Worm (Caenorhabditis elegans) whole organism, L1 larva: ENCODE results near the gene tmed-12.
"Not testable (repeated sequence)": the region's sequence is repeated elsewhere in the genome, so short reads cannot be mapped to it uniquely, and the experiment has no call there.

Experiments used
- C04F5.9 ChIP-seq: sonication (generic microtip); optimal IDR thresholded peaks from 2 replicates; lab custom pipeline; 2016; ENCODE audit warnings: missing genetic modification characterization, missing compliant biosample characterization
- C34B4.2 ChIP-seq: sonication (generic microtip); optimal IDR thresholded peaks from 2 replicates; lab custom pipeline; 2017; ENCODE audit warnings: mild to moderate bottlenecking, missing genetic modification characterization, missing compliant biosample characterization
- aha-1 ChIP-seq: fragments of 150-350 bp; optimal IDR thresholded peaks from 2 replicates; lab custom pipeline; 2014; ENCODE audit warnings: missing biosample characterization, missing genetic modification characterization
- ama-1 ChIP-seq: fragments of 150-350 bp; optimal IDR thresholded peaks from 2 replicates; lab custom pipeline; 2014
- ceh-82 ChIP-seq, 3 experiments: fragments of 150-350 bp in 1 of 3; sonication (generic microtip) in 2 of 3; optimal IDR thresholded peaks; 2 replicates each; lab custom pipeline; 2014 to 2017; ENCODE audit warnings: missing biosample characterization in 3 of 3, missing genetic modification characterization in 3 of 3
- ceh-88 ChIP-seq: fragments of 200-800 bp; sonication (Bioruptor generic); IDR thresholded peaks from 2 replicates; pipeline ENCODE4 v1.3.6; 2022; ENCODE audit warnings: missing genetic modification characterization, missing compliant biosample characterization
- ceh-90 ChIP-seq: sonication (generic microtip); optimal IDR thresholded peaks from 2 replicates; lab custom pipeline; 2016; ENCODE audit warnings: missing genetic modification characterization, missing compliant biosample characterization
- ces-1 ChIP-seq: fragments of 150-350 bp; optimal IDR thresholded peaks from 2 replicates; lab custom pipeline; 2014; ENCODE audit warnings: missing biosample characterization, missing genetic modification reagents, missing genetic modification characterization
- dsc-1 ChIP-seq: sonication (generic microtip); optimal IDR thresholded peaks from 2 replicates; lab custom pipeline; 2016; ENCODE audit warnings: mild to moderate bottlenecking, missing genetic modification characterization, missing compliant biosample characterization
- elt-2 ChIP-seq: sonication (generic microtip); optimal IDR thresholded peaks from 2 replicates; lab custom pipeline; 2016; ENCODE audit warnings: missing genetic modification characterization, mild to moderate bottlenecking, inconsistent platforms, missing compliant biosample characterization, missing genetic modification reagents
- elt-3 ChIP-seq, 6 experiments: fragments of 150-350 bp in 1 of 6; sonication (generic microtip); optimal IDR thresholded peaks; 2 replicates each; lab custom pipeline; 2017 to 2018; ENCODE audit warnings: missing biosample characterization in 6 of 6, missing genetic modification characterization in 6 of 6, inconsistent platforms in 1 of 6
- fkh-4 ChIP-seq: sonication (generic microtip); optimal IDR thresholded peaks from 2 replicates; lab custom pipeline; 2016; ENCODE audit warnings: missing compliant biosample characterization, missing genetic modification characterization, borderline replicate concordance
- fkh-8 ChIP-seq: sonication (generic microtip); optimal IDR thresholded peaks from 2 replicates; lab custom pipeline; 2016; ENCODE audit warnings: mild to moderate bottlenecking, missing genetic modification characterization, missing compliant biosample characterization
- hlh-4 ChIP-seq: sonication (generic microtip); optimal IDR thresholded peaks from 2 replicates; lab custom pipeline; 2016; ENCODE audit warnings: mild to moderate bottlenecking, missing genetic modification characterization, missing compliant biosample characterization
- lin-13 ChIP-seq: fragments of 150-350 bp; optimal IDR thresholded peaks from 2 replicates; lab custom pipeline; 2014; ENCODE audit warnings: missing biosample characterization, missing genetic modification reagents, missing genetic modification characterization
- lin-39 ChIP-seq: fragments of 150-350 bp; optimal IDR thresholded peaks from 2 replicates; lab custom pipeline; 2014; ENCODE audit warnings: missing biosample characterization, missing genetic modification reagents, missing genetic modification characterization
- lir-3 ChIP-seq: sonication (generic microtip); optimal IDR thresholded peaks from 2 replicates; lab custom pipeline; 2016; ENCODE audit warnings: mild to moderate bottlenecking, missing genetic modification characterization, moderate library complexity, missing compliant biosample characterization; ENCODE audit not compliant: poor library complexity
- mep-1 ChIP-seq: fragments of 150-350 bp; optimal IDR thresholded peaks from 2 replicates; lab custom pipeline; 2014; ENCODE audit warnings: missing biosample characterization, missing genetic modification characterization
- nhr-11 ChIP-seq: fragments of 150-350 bp; optimal IDR thresholded peaks from 2 replicates; lab custom pipeline; 2014; ENCODE audit warnings: missing biosample characterization, missing genetic modification characterization
- nhr-12 ChIP-seq: sonication (generic microtip); optimal IDR thresholded peaks from 2 replicates; lab custom pipeline; 2017; ENCODE audit warnings: missing biosample characterization, missing genetic modification characterization
- nhr-19 ChIP-seq: fragments of 200-800 bp; sonication (Bioruptor generic); conservative IDR thresholded peaks from 2 replicates; pipeline ENCODE4 v1.3.6; 2022; ENCODE audit warnings: missing genetic modification characterization, missing compliant biosample characterization
- nhr-20 ChIP-seq: sonication (generic microtip); optimal IDR thresholded peaks from 2 replicates; lab custom pipeline; 2016; ENCODE audit warnings: mild to moderate bottlenecking, missing genetic modification characterization, missing compliant biosample characterization
- nhr-71 ChIP-seq: sonication (generic microtip); optimal IDR thresholded peaks from 2 replicates; lab custom pipeline; 2016; ENCODE audit warnings: mild to moderate bottlenecking, missing genetic modification characterization, moderate library complexity, missing compliant biosample characterization
- nhr-77 ChIP-seq: fragments of 150-350 bp; optimal IDR thresholded peaks from 2 replicates; lab custom pipeline; 2014; ENCODE audit warnings: missing biosample characterization, missing genetic modification characterization
- nhr-84 ChIP-seq: sonication (generic microtip); optimal IDR thresholded peaks from 2 replicates; lab custom pipeline; 2017; ENCODE audit warnings: missing biosample characterization, missing genetic modification characterization
- nhr-85 ChIP-seq: sonication (generic microtip); peaks from one replicate; lab custom pipeline; 2016; ENCODE audit warnings: missing genetic modification characterization, inconsistent platforms, missing compliant biosample characterization
- pag-3 ChIP-seq: sonication (generic microtip); optimal IDR thresholded peaks from 2 replicates; lab custom pipeline; 2017; ENCODE audit warnings: missing genetic modification characterization, mild to moderate bottlenecking, missing compliant biosample characterization, antibody characterized with exemption, borderline replicate concordance; ENCODE audit not compliant: insufficient read depth
- pax-3 ChIP-seq: fragments of 200-800 bp; sonication (Bioruptor generic); optimal IDR thresholded peaks from 2 replicates; lab custom pipeline; 2018; ENCODE audit warnings: mild to moderate bottlenecking, missing genetic modification characterization, moderate library complexity, missing compliant biosample characterization
- snpc-4 ChIP-seq: fragments of 150-350 bp; optimal IDR thresholded peaks from 2 replicates; lab custom pipeline; 2014; ENCODE audit warnings: missing biosample characterization, missing genetic modification characterization
- sup-37 ChIP-seq: fragments of 200-800 bp; sonication (Bioruptor generic); optimal IDR thresholded peaks from 2 replicates; lab custom pipeline; 2018; ENCODE audit warnings: mild to moderate bottlenecking, missing genetic modification characterization, missing compliant biosample characterization
- unc-62 ChIP-seq: fragments of 150-350 bp; optimal IDR thresholded peaks from 2 replicates; lab custom pipeline; 2014; ENCODE audit warnings: missing biosample characterization, missing genetic modification reagents, missing genetic modification characterization
- unc-98 ChIP-seq: fragments of 200-800 bp; sonication (Bioruptor generic); IDR thresholded peaks from 2 replicates; pipeline ENCODE4 v1.3.6; 2022; ENCODE audit warnings: missing genetic modification characterization, missing compliant biosample characterization
- vab-15 ChIP-seq: sonication (generic microtip); optimal IDR thresholded peaks from 2 replicates; lab custom pipeline; 2017; ENCODE audit warnings: missing genotype, mild to moderate bottlenecking, missing genetic modification characterization, missing compliant biosample characterization
- zip-4 ChIP-seq: fragments of 200-800 bp; sonication (Bioruptor generic); optimal IDR thresholded peaks from 2 replicates; lab custom pipeline; 2018; ENCODE audit warnings: mild to moderate bottlenecking, missing genetic modification characterization, moderate library complexity, missing compliant biosample characterization
- ztf-11 ChIP-seq, 2 experiments: sonication (generic microtip); optimal IDR thresholded peaks; 2 replicates each; lab custom pipeline; 2016 to 2017; ENCODE audit warnings: missing genetic modification characterization in 2 of 2, missing biosample characterization in 1 of 2, missing compliant biosample characterization in 1 of 2

tmed-12 gene

ce11 chrX:163034-163433 lies at the start of gene tmed-12:
tmed-12 (minus strand) TSS chrX:163134.
- not testable (repeated sequence) for TF ChIP-seq fkh-8 (tag; lab: Kevin White, UChicago); hlh-4 (tag; lab: Kevin White, UChicago); sup-37 (GFP tag; lab: Kevin White, UChicago)

- not testable (repeated sequence) for TF ChIP-seq nhr-19 (GFP tag; lab: Robert Waterston, UW); ces-1 (GFP tag; lab: Kevin White, UChicago); unc-98
- TF ChIP-seq, all 84 proteins: peak for 0; not testable (repeated sequence) for 84
Observed at ce11 chrX:211141-211540, 48.2 kb upstream of the tmed-12 start, which contains the start of gene Y73B3B.1. Y73B3B.1 (minus strand) TSS chrX:211241.

ce11 chrX:209695-210094 lies 46.8 kb upstream of the tmed-12 start, which contains the start of gene Y73B3B.3:
Y73B3B.3 (plus strand) TSS chrX:209995.
- not testable (repeated sequence) for TF ChIP-seq fkh-4 (tag; lab: Kevin White, UChicago); ceh-90 (tag; lab: Kevin White, UChicago); elt-2
- TF ChIP-seq, all 84 proteins: peak for 0; not testable (repeated sequence) for 84

- TF ChIP-seq lin-13 (GFP tag; lab: Kevin White, UChicago) = no peak
- no peak for TF ChIP-seq nhr-11
- TF ChIP-seq, all 84 proteins: peak for 0
Observed at ce11 chrX:196403-196802, 33.5 kb upstream of the tmed-12 start.

ce11 chrX:192534-192933 lies 29.6 kb upstream of the tmed-12 start, which contains the start of gene T08D2.8:
T08D2.8 (plus strand) TSS chrX:192834.
- TF ChIP-seq fkh-8 (tag; lab: Kevin White, UChicago) (no peak), ama-1 (lab: Kevin White, UChicago) (no peak), nhr-85 (tag; lab: Kevin White, UChicago) (no peak), nhr-20 (tag; lab: Kevin White, UChicago) (no peak), ceh-90 (tag; lab: Kevin White, UChicago) (no peak), snpc-4 (tag; lab: Kevin White, UChicago) (no peak), C34B4.2 (tag; lab: Kevin White, UChicago) (no peak), vab-15 (tag; lab: Kevin White, UChicago) (no peak), nhr-84 (no peak), nhr-71 (tag; lab: Kevin White, UChicago) (no peak), unc-62 (GFP tag; lab: Kevin White, UChicago) (no peak), ceh-82 (tag; optimal IDR thresholded peaks at IDR 0.05; lab: Kevin White, UChicago) (no peak)
- TF ChIP-seq, all 84 proteins: peak for 0

- TF ChIP-seq ztf-11 (tag; optimal IDR thresholded peaks at IDR 0.05; lab: Kevin White, UChicago); lin-39 (tag; lab: Kevin White, UChicago); mep-1 (tag; lab: Kevin White, UChicago): not testable (repeated sequence)
Observed at ce11 chrX:182119-182741, 19.3 kb upstream of the tmed-12 start, which contains the start of the genes T08D2.6 and chkr-1. T08D2.6 (minus strand) TSS chrX:182169. chkr-1 (plus strand) TSS chrX:182691.

ce11 chrX:177075-177474 lies 14.1 kb upstream of the tmed-12 start, which contains the start of the genes T08D2.5 and T08D2.4:
T08D2.5 (plus strand) TSS chrX:177375.
T08D2.4 (plus strand) TSS chrX:177396.
- TF ChIP-seq ceh-88 (GFP tag; lab: Robert Waterston, UW) (no peak), lin-39 (tag; lab: Kevin White, UChicago) (no peak), pag-3 (no peak), lin-13 (GFP tag; lab: Kevin White, UChicago) (no peak), dsc-1 (tag; lab: Kevin White, UChicago) (no peak), nhr-85 (tag; lab: Kevin White, UChicago) (no peak), elt-2 (no peak), lir-3 (tag; lab: Kevin White, UChicago) (no peak), nhr-77 (tag; lab: Kevin White, UChicago) (no peak), elt-3 (tag; optimal IDR thresholded peaks at IDR 0.05; lab: Kevin White, UChicago) (no peak), nhr-12 (tag; lab: Kevin White, UChicago) (no peak), C04F5.9 (tag; lab: Kevin White, UChicago) (no peak), zip-4 (GFP tag; lab: Kevin White, UChicago) (no peak), aha-1 (tag; lab: Kevin White, UChicago) (no peak), pax-3 (tag; lab: Kevin White, UChicago) (no peak)
- TF ChIP-seq, all 84 proteins: peak for 0
